Worm (Caenorhabditis elegans) whole organism, L4/young adult: Measurements from ENCODE around the gene bath-9.

Experiments used
- W03F9.2 ChIP-seq: fragments of 150-350 bp; optimal IDR thresholded peaks from 2 replicates; lab custom pipeline; 2014; ENCODE audit warnings: missing biosample characterization, missing genetic modification characterization
- dao-5 ChIP-seq: sonication (generic microtip); optimal IDR thresholded peaks from 2 replicates; lab custom pipeline; 2016; ENCODE audit warnings: missing genotype, missing genetic modification characterization, moderate library complexity, missing compliant biosample characterization
- him-1 ChIP-seq: sonication (generic microtip); optimal IDR thresholded peaks from 2 replicates; lab custom pipeline; 2016; ENCODE audit warnings: missing genotype, missing genetic modification reagents, missing genetic modification characterization, missing compliant biosample characterization

DNA sequence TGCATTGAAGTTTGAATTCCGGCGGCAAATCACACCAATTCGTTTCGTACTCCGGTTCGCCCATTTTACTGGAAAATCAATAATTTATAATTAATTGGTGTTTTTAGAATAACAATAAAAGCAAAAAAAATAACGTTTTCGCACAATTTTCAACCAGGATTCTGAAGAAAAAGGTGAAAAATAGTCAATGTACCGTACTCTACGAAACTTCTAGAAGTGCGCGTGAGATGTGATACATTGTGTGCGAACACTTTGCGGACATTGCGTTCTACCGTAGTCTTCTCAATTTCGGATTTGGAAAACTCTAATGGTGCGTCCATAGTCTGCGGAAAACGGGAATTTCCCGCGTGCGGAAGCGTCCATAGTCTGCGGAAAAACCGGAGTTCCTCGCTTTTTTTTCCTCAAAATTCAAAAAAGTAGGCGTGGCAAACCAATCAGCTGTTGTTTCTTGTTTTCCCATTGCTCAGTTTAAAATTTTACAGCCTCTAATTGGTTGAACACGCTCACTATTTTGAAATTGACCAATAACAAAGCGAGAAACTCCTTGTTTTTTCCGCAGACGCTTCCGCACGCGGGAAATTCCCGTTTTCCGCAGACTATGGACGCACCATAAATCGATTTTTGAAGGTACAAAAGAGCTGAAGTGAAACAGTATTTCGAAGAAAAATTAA is 28.8 kb upstream of the bath-9 start, which contains the start of the genes F14D2.14 and bath-29:
- no peak for TF ChIP-seq dao-5 (tag; lab: Kevin White, UChicago)
- TF ChIP-seq him-1 (tag; lab: Kevin White, UChicago), result no peak
- TF ChIP-seq W03F9.2 (tag; lab: Kevin White, UChicago), result no peak
